Worm (Caenorhabditis elegans): ENCODE measurements around the gene clec-229.
A peak's percentile ranks its signal among the peaks of the same experiment; 100 is the strongest.

The clec-229 gene

ce11 chrV:15332851-15333250 is 8.5 kb downstream of the clec-229 start, which contains the start of gene srw-113:
srw-113 (plus strand) TSS chrV:15333151.
- no peak for TF ChIP-seq efl-1 (optimal IDR thresholded peaks at IDR 0.05)
- TF ChIP-seq efl-1 (GFP tag; optimal IDR thresholded peaks at IDR 0.05 in 1 of 2) = peak in 1 of 2 experiments; percentile 13
- no peak for TF ChIP-seq ztf-4 (tag; optimal IDR thresholded peaks at IDR 0.05)
- no peak for TF ChIP-seq elt-3 (tag; optimal IDR thresholded peaks at IDR 0.05)
- no peak for TF ChIP-seq sox-4 (tag; optimal IDR thresholded peaks at IDR 0.05)
- TF ChIP-seq tbx-2 (tag; optimal IDR thresholded peaks at IDR 0.05) = no peak

ce11 chrV:15330314-15330713 is 11.0 kb downstream of the clec-229 start, which contains the start of gene srh-295:
srh-295 (plus strand) TSS chrV:15330614.
- TF ChIP-seq lin-35 (GFP tag; optimal IDR thresholded peaks at IDR 0.05) = no peak

ce11 chrV:15327745-15328447 is 13.4 kb downstream of the clec-229 start, which contains the start of gene ZK1037.6:
ZK1037.6 (minus strand) TSS chrV:15327795.
- no peak for TF ChIP-seq irx-1 (tag; optimal IDR thresholded peaks at IDR 0.05)
- TF ChIP-seq snpc-4 (tag; optimal IDR thresholded peaks at IDR 0.05) = no peak
- no peak for TF ChIP-seq lin-13 (GFP tag; optimal IDR thresholded peaks at IDR 0.05)
- TF ChIP-seq fkh-4 (tag; optimal IDR thresholded peaks at IDR 0.05; ENCODE audit: borderline replicate concordance) = no peak
- no peak for TF ChIP-seq ama-1 (optimal IDR thresholded peaks at IDR 0.05)
- TF ChIP-seq isw-1 (GFP tag; IDR thresholded peaks at IDR 0.05) = no peak
- TF ChIP-seq dsc-1 (tag; optimal IDR thresholded peaks at IDR 0.05) = no peak
- TF ChIP-seq fkh-8 (tag; optimal IDR thresholded peaks at IDR 0.05) = no peak
- no peak for TF ChIP-seq ceh-82 (tag; optimal IDR thresholded peaks at IDR 0.05)
- no peak for TF ChIP-seq nhr-90 (tag; optimal IDR thresholded peaks at IDR 0.05; ENCODE audit: poor library complexity)
- no peak for TF ChIP-seq hlh-17 (GFP tag; optimal IDR thresholded peaks at IDR 0.05; ENCODE audit: borderline replicate concordance)
- TF ChIP-seq elt-2 (tag; optimal IDR thresholded peaks at IDR 0.05) = peak; percentile 90
- no peak for TF ChIP-seq nhr-12 (tag; optimal IDR thresholded peaks at IDR 0.05)
- no peak for TF ChIP-seq ceh-88 (GFP tag; IDR thresholded peaks at IDR 0.05)
- peak; percentile 27 for TF ChIP-seq jun-1 (tag; optimal IDR thresholded peaks at IDR 0.05)

ce11 chrV:15323417-15323816 is 17.9 kb downstream of the clec-229 start:
- TF ChIP-seq lin-35 (GFP tag; optimal IDR thresholded peaks at IDR 0.05) (no peak), elt-2 (tag; optimal IDR thresholded peaks at IDR 0.05) (peak; percentile 84), pqm-1 (tag; optimal IDR thresholded peaks at IDR 0.05) (peak; percentile 33), mdl-1 (tag; optimal IDR thresholded peaks at IDR 0.05) (no peak), jun-1 (tag; optimal IDR thresholded peaks at IDR 0.05) (peak; percentile 13)

- TF ChIP-seq elt-2 (tag; optimal IDR thresholded peaks at IDR 0.05) = peak; percentile 73
Measured at ce11 chrV:15322653-15323052, 18.7 kb downstream of the clec-229 start, which contains the start of gene nhr-247. nhr-247 (plus strand) TSS chrV:15322982.

- TF ChIP-seq mdl-1 (tag; optimal IDR thresholded peaks at IDR 0.05) (no peak), elt-2 (tag; optimal IDR thresholded peaks at IDR 0.05) (peak; percentile 99), irx-1 (tag; optimal IDR thresholded peaks at IDR 0.05) (no peak), grh-1 (GFP tag; IDR thresholded peaks at IDR 0.05) (no peak), ceh-8 (GFP tag; optimal IDR thresholded peaks at IDR 0.05) (no peak), efl-1 (optimal IDR thresholded peaks at IDR 0.05) (no peak), efl-1 (GFP tag; optimal IDR thresholded peaks at IDR 0.05 in 1 of 2) (peak in 1 of 2 experiments; percentile 14), lin-39 (tag; optimal IDR thresholded peaks at IDR 0.05) (no peak), vab-15 (tag; optimal IDR thresholded peaks at IDR 0.05) (no peak), tbx-2 (tag; optimal IDR thresholded peaks at IDR 0.05) (no peak), fos-1 (tag; optimal IDR thresholded peaks at IDR 0.05) (no peak), elt-3 (tag; optimal IDR thresholded peaks at IDR 0.05) (no peak), lin-13 (GFP tag; optimal IDR thresholded peaks at IDR 0.05) (no peak), pag-3 (tag; optimal IDR thresholded peaks at IDR 0.05; ENCODE audit: borderline replicate concordance, insufficient read depth) (no peak), aha-1 (tag; optimal IDR thresholded peaks at IDR 0.05) (no peak), lin-15B (tag; optimal IDR thresholded peaks at IDR 0.05) (no peak), dpl-1 (GFP tag; optimal IDR thresholded peaks at IDR 0.05) (no peak), pqm-1 (tag; optimal IDR thresholded peaks at IDR 0.05) (peak; percentile 55), jun-1 (tag; optimal IDR thresholded peaks at IDR 0.05) (peak; percentile 65), nhr-12 (tag; optimal IDR thresholded peaks at IDR 0.05) (no peak), nhr-76 (tag; optimal IDR thresholded peaks at IDR 0.05) (no peak), nhr-28 (tag; optimal IDR thresholded peaks at IDR 0.05) (no peak), unc-98 (GFP tag; IDR thresholded peaks at IDR 0.05) (no peak), nhr-90 (tag; optimal IDR thresholded peaks at IDR 0.05; ENCODE audit: poor library complexity) (no peak), egl-27 (tag; optimal IDR thresholded peaks at IDR 0.05) (no peak), nhr-11 (tag; optimal IDR thresholded peaks at IDR 0.05) (no peak), pax-3 (tag; optimal IDR thresholded peaks at IDR 0.05) (peak; percentile 77)
Measured at ce11 chrV:15318638-15319037, 22.7 kb downstream of the clec-229 start, which contains the start of gene nhr-291. nhr-291 (plus strand) TSS chrV:15318961.
